Worm (Caenorhabditis elegans) whole organism, mixed stage, embryonic: ENCODE data around the gene str-32.

ENCODE experiments used
- M03D4.4 ChIP-seq: sonication (generic microtip); optimal IDR thresholded peaks from 2 replicates; lab custom pipeline; 2017; ENCODE audit warnings: mild to moderate bottlenecking, missing genetic modification characterization, missing compliant biosample characterization
- bed-3 ChIP-seq: fragments of 200-800 bp; sonication (Bioruptor generic); optimal IDR thresholded peaks from 3 replicates; lab custom pipeline; 2018; ENCODE audit warnings: mild to moderate bottlenecking, missing genetic modification characterization, moderate library complexity, missing compliant biosample characterization
- blmp-1 ChIP-seq: fragments of 150-350 bp; optimal IDR thresholded peaks from 2 replicates; lab custom pipeline; 2014; ENCODE audit warnings: missing biosample characterization, missing genetic modification characterization
- ceh-39 ChIP-seq: fragments of 150-350 bp; optimal IDR thresholded peaks from 2 replicates; lab custom pipeline; 2014; ENCODE audit warnings: missing biosample characterization, missing genetic modification characterization
- ceh-43 ChIP-seq: fragments of 200-800 bp; sonication (Bioruptor generic); optimal IDR thresholded peaks from 2 replicates; lab custom pipeline; 2018; ENCODE audit warnings: mild to moderate bottlenecking, missing genetic modification characterization, moderate library complexity, missing compliant biosample characterization
- ceh-83 ChIP-seq: fragments of 200-800 bp; sonication (Bioruptor generic); optimal IDR thresholded peaks from 2 replicates; lab custom pipeline; 2018; ENCODE audit warnings: mild to moderate bottlenecking, missing genetic modification characterization, missing compliant biosample characterization
- ces-1 ChIP-seq: fragments of 150-350 bp; optimal IDR thresholded peaks from 2 replicates; lab custom pipeline; 2014; ENCODE audit warnings: missing biosample characterization, missing genetic modification reagents, missing genetic modification characterization
- drap-1 ChIP-seq: fragments of 200-800 bp; sonication (Bioruptor generic); optimal IDR thresholded peaks from 3 replicates; lab custom pipeline; 2018; ENCODE audit warnings: mild to moderate bottlenecking, missing genetic modification characterization, missing compliant biosample characterization
- elt-1 ChIP-seq: sonication (generic microtip); optimal IDR thresholded peaks from 2 replicates; lab custom pipeline; 2017; ENCODE audit warnings: missing genetic modification characterization, mild to moderate bottlenecking, missing compliant biosample characterization, antibody characterized with exemption, moderate library complexity, borderline replicate concordance; ENCODE audit not compliant: insufficient read depth
- elt-3 ChIP-seq: fragments of 150-350 bp; optimal IDR thresholded peaks from 2 replicates; lab custom pipeline; 2014; ENCODE audit warnings: missing biosample characterization, missing genetic modification characterization
- flh-1 ChIP-seq: fragments of 200-800 bp; sonication (Bioruptor generic); optimal IDR thresholded peaks from 2 replicates; lab custom pipeline; 2018; ENCODE audit warnings: mild to moderate bottlenecking, missing genetic modification characterization, moderate library complexity, missing compliant biosample characterization
- ham-2 ChIP-seq: fragments of 200-800 bp; sonication (Bioruptor generic); optimal IDR thresholded peaks from 2 replicates; lab custom pipeline; 2018; ENCODE audit warnings: mild to moderate bottlenecking, missing genetic modification characterization, missing compliant biosample characterization
- hlh-1 ChIP-seq: fragments of 150-350 bp; optimal IDR thresholded peaks from 2 replicates; lab custom pipeline; 2014; ENCODE audit warnings: missing biosample characterization, missing genetic modification reagents, missing genetic modification characterization
- lin-13 ChIP-seq: fragments of 150-350 bp; optimal IDR thresholded peaks from 2 replicates; lab custom pipeline; 2014; ENCODE audit warnings: missing biosample characterization, missing genetic modification characterization
- lin-32 ChIP-seq: fragments of 200-800 bp; sonication (Bioruptor generic); optimal IDR thresholded peaks from 2 replicates; lab custom pipeline; 2018; ENCODE audit warnings: mild to moderate bottlenecking, missing genetic modification characterization, missing compliant biosample characterization
- lsy-2 ChIP-seq: fragments of 150-350 bp; optimal IDR thresholded peaks from 2 replicates; lab custom pipeline; 2014; ENCODE audit warnings: missing biosample characterization, missing genetic modification characterization
- mep-1 ChIP-seq: fragments of 150-350 bp; optimal IDR thresholded peaks from 2 replicates; lab custom pipeline; 2017; ENCODE audit warnings: missing biosample characterization, missing genetic modification reagents, missing genetic modification characterization, inconsistent platforms
- mls-2 ChIP-seq: sonication (generic microtip); optimal IDR thresholded peaks from 2 replicates; lab custom pipeline; 2016; ENCODE audit warnings: mild to moderate bottlenecking, missing genetic modification characterization, moderate library complexity, missing compliant biosample characterization
- nhr-12 ChIP-seq: fragments of 150-350 bp; optimal IDR thresholded peaks from 2 replicates; lab custom pipeline; 2014; ENCODE audit warnings: missing biosample characterization, missing genetic modification characterization
- nhr-237 ChIP-seq: fragments of 150-350 bp; optimal IDR thresholded peaks from 2 replicates; lab custom pipeline; 2014; ENCODE audit warnings: missing biosample characterization, missing genetic modification characterization
- nhr-28 ChIP-seq: fragments of 150-350 bp; optimal IDR thresholded peaks from 2 replicates; lab custom pipeline; 2014; ENCODE audit warnings: missing biosample characterization, missing genetic modification characterization
- nhr-76 ChIP-seq: sonication (generic microtip); optimal IDR thresholded peaks from 2 replicates; lab custom pipeline; 2017; ENCODE audit warnings: missing biosample characterization, missing genetic modification characterization
- pha-4 ChIP-seq: fragments of 150-350 bp; optimal IDR thresholded peaks from 2 replicates; lab custom pipeline; 2018; ENCODE audit warnings: missing biosample characterization, missing genetic modification reagents, missing genetic modification characterization
- sem-2 ChIP-seq: fragments of 200-800 bp; sonication (Bioruptor generic); optimal IDR thresholded peaks from 2 replicates; lab custom pipeline; 2018; ENCODE audit warnings: mild to moderate bottlenecking, missing genetic modification characterization, missing compliant biosample characterization
- snpc-4 ChIP-seq: fragments of 150-350 bp; optimal IDR thresholded peaks from 2 replicates; lab custom pipeline; 2014; ENCODE audit warnings: missing biosample characterization, missing genetic modification characterization
- sptf-1 ChIP-seq: sonication (generic microtip); optimal IDR thresholded peaks from 2 replicates; lab custom pipeline; 2017; ENCODE audit warnings: mild to moderate bottlenecking, missing genetic modification characterization, moderate library complexity, missing compliant biosample characterization
- tbx-8 ChIP-seq: fragments of 200-800 bp; sonication (Bioruptor generic); optimal IDR thresholded peaks from 2 replicates; lab custom pipeline; 2018; ENCODE audit warnings: mild to moderate bottlenecking, missing genetic modification characterization, moderate library complexity, missing compliant biosample characterization
- unc-120 ChIP-seq: sonication (generic microtip); optimal IDR thresholded peaks from 2 replicates; lab custom pipeline; 2017; ENCODE audit warnings: missing genetic modification characterization, missing compliant biosample characterization; ENCODE audit not compliant: poor library complexity, severe bottlenecking
- unc-39 ChIP-seq: fragments of 150-350 bp; optimal IDR thresholded peaks from 2 replicates; lab custom pipeline; 2014; ENCODE audit warnings: missing biosample characterization, missing genetic modification characterization
- unc-62 ChIP-seq: fragments of 150-350 bp; optimal IDR thresholded peaks from 2 replicates; lab custom pipeline; 2014; ENCODE audit warnings: missing biosample characterization, missing genetic modification reagents, missing genetic modification characterization
- zip-8 ChIP-seq: fragments of 150-350 bp; optimal IDR thresholded peaks from 2 replicates; lab custom pipeline; 2014; ENCODE audit warnings: missing biosample characterization, missing genetic modification characterization

The str-32 gene

DNA sequence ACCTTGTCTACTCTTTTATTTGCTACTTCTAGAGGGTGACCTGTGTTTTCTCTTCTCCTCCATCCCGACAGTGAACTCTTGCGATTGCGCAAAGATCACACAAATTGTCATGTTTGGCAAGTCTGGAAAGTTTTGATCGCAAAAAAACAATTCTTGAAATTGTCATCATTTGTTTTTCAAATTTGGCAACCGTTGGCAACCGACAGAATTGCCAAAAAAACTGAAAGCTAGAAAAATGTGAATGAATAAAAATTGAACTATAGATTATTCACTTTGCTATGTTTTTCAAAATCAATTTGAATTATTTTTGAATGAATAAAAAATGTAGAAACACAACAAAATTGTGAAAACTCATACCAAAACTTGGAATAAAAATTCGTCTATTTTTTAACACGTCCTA is 13.7 kb upstream of the str-32 start, which contains the start of gene ugt-11:
ugt-11 (minus strand) TSS at position 101 of the 400 bp plus-strand sequence.
- TF ChIP-seq nhr-76 (tag; lab: Kevin White, UChicago) (no peak), unc-39 (tag; lab: Kevin White, UChicago) (no peak), ceh-39 (tag; lab: Kevin White, UChicago) (no peak), lin-32 (GFP tag; lab: Kevin White, UChicago) (no peak), sptf-1 (tag; lab: Kevin White, UChicago) (no peak), ces-1 (GFP tag; lab: Kevin White, UChicago) (no peak), zip-8 (no peak), ceh-83 (no peak), nhr-12 (no peak), unc-120 (tag; lab: Kevin White, UChicago) (no peak), mep-1 (tag; lab: Kevin White, UChicago) (no peak), elt-3 (tag; lab: Kevin White, UChicago) (no peak), lin-13 (no peak), M03D4.4 (tag; lab: Kevin White, UChicago) (no peak)

DNA sequence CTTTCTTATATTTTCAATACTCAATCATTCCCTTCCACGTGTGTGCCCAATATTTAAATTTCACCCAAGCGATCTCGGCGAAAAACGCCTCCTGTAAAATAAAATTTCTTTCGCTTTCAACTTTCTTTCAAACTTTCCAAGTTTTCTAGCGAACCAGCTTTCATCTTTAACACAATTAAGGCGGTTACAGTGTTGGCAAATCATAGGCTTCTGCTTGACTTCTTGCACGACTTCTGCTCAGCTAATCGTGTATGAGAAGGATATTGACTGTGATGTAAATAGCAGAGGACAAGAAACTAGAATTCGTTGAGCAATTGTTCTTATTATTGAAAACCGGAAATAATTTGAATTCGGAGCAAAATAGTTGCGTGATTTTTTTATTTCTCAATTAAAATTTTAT is 10.0 kb upstream of the str-32 start:
- TF ChIP-seq unc-39 (tag; lab: Kevin White, UChicago) = no peak
- no peak for TF ChIP-seq unc-120 (tag; lab: Kevin White, UChicago)
- TF ChIP-seq elt-1 (tag; lab: Kevin White, UChicago) = no peak
- no peak for TF ChIP-seq flh-1 (GFP tag; lab: Kevin White, UChicago)
- no peak for TF ChIP-seq bed-3
- TF ChIP-seq elt-3 (tag; lab: Kevin White, UChicago) = no peak
- no peak for TF ChIP-seq ceh-43
- no peak for TF ChIP-seq ceh-39 (tag; lab: Kevin White, UChicago)

DNA sequence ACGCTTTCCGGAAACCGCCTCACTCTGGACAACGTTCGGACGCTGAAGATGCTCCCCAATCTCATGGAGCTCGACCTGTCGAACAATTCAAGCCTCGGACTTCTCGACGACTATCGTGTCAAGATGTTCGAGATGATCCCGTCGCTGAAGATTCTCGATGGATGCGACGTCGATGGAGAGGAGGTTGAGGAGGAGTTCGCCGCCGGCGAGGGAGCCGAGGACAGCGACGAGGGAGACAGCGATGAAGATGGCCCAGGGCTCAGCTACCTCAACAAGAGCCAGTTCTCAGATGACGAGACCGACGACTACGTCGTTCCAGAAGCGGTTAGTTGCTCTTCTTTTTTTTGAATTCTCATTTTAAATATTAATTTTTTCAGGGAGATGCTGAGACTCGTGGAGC is 9.5 kb upstream of the str-32 start:
- TF ChIP-seq drap-1 (GFP tag; lab: Kevin White, UChicago) (no peak), nhr-28 (tag; lab: Kevin White, UChicago) (no peak), pha-4 (tag; lab: Kevin White, UChicago) (no peak), nhr-76 (tag; lab: Kevin White, UChicago) (no peak), elt-1 (tag; lab: Kevin White, UChicago) (no peak), bed-3 (no peak), hlh-1 (no peak), sem-2 (GFP tag; lab: Kevin White, UChicago) (no peak), nhr-237 (no peak), blmp-1 (tag; lab: Kevin White, UChicago) (no peak)

DNA sequence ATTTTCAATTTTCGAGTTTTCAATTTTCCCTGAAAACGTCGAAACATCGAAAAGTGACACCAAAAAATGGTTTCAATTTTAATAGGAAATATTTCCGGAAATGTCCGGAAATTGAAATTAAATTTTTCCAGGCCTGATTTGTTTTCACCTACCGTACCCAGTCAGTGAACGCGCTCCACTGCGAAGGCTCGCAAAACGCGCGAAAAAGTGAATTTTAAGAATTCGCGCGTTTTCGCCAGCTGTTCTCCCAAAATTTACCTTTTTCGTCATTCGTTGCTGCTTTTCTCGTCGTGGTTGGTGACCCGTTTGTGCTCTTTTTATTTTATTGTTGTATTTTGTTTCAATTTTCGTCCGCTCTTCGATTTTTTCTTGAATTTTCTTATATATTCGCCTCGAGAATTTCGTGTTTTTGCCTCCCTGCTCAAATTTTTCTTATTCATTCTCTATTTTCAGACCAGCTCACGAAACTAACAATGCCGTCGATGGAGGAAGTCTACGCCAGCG is 8.8 kb upstream of the str-32 start, which contains the start of gene T19H12.2:
T19H12.2 (plus strand) TSS at position 454 of the 504 bp plus-strand sequence.
- TF ChIP-seq drap-1 (GFP tag; lab: Kevin White, UChicago) = no peak
- TF ChIP-seq lsy-2 (tag; lab: Kevin White, UChicago) = peak; percentile 50

DNA sequence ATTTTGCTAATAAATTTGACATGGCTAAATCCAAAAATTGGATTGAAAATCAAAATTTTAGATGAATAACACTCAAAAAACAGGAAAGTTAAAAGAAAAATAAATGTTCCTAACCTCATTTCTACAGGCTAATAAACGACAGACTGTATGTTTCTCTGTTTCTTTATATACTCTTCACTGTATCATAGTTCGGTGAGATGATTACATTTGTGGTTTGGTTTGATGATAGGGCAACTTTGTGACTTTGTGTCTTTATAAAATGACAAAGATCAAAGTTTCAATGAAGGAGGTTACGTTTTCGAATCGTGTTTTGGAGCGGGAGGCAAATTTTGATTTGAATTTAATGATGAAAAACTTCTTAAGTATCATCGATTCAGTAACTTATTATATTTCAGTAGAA is 8.2 kb upstream of the str-32 start, which contains the start of gene ugt-12:
ugt-12 (minus strand) TSS at position 153 of the 400 bp plus-strand sequence.
- TF ChIP-seq snpc-4 (tag; lab: Kevin White, UChicago) = no peak
- no peak for TF ChIP-seq ceh-43
- no peak for TF ChIP-seq unc-62 (GFP tag; lab: Kevin White, UChicago)
- no peak for TF ChIP-seq ceh-83
- TF ChIP-seq lsy-2 (tag; lab: Kevin White, UChicago) = no peak
- TF ChIP-seq zip-8 = no peak
- no peak for TF ChIP-seq ham-2 (GFP tag; lab: Kevin White, UChicago)
- TF ChIP-seq elt-3 (tag; lab: Kevin White, UChicago) = no peak
- TF ChIP-seq flh-1 (GFP tag; lab: Kevin White, UChicago) = no peak

DNA sequence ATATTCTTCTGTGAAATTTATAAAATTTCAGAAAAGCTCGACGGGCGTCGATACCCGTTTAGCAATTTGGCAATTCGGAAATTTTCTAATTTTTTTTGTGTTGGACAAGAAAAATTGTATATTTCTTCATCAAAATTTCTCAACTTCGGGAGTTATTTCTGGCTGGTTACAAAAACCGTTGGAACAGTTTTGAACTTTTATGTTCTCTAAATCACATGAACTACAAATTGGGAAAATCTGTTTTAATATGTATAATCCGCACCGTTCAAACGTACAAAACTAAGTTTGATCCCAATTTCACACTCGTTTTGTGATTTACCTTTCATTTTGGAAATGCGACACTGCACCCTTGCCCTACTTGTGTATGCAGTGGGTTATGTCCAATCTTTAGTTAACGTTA is 4.1 kb upstream of the str-32 start, which contains the start of gene T19H12.3:
T19H12.3 (plus strand) TSS at position 301 of the 400 bp plus-strand sequence.
- no peak for TF ChIP-seq unc-39 (tag; lab: Kevin White, UChicago)
- no peak for TF ChIP-seq elt-3 (tag; lab: Kevin White, UChicago)
- no peak for TF ChIP-seq tbx-8 (GFP tag; lab: Kevin White, UChicago)
- no peak for TF ChIP-seq mls-2 (tag; lab: Kevin White, UChicago)
